Fruit fly (Drosophila melanogaster) whole organism, embryonic: ENCODE results near the gene CG4467.

Experiments used
- Bgb ChIP-seq: fragments of 200-800 bp; sonication (Bioruptor generic); IDR thresholded peaks from 2 replicates; pipeline ENCODE4 v1.3.6; 2022; ENCODE audit warnings: missing biosample characterization, missing genetic modification characterization; ENCODE audit not compliant: partially characterized antibody
- CG10543 ChIP-seq: fragments of 200-800 bp; sonication (Bioruptor generic); optimal IDR thresholded peaks from 3 replicates; lab custom pipeline; 2017; ENCODE audit warnings: missing biosample characterization, mild to moderate bottlenecking, missing genetic modification characterization, moderate library complexity
- CG12219 ChIP-seq: fragments of 200-800 bp; sonication (Bioruptor generic); optimal IDR thresholded peaks from 3 replicates; lab custom pipeline; 2018; ENCODE audit warnings: missing biosample characterization, mild to moderate bottlenecking, missing genetic modification characterization
- CG13775 ChIP-seq: fragments of 200-800 bp; sonication (Bioruptor generic); optimal IDR thresholded peaks from 3 replicates; lab custom pipeline; 2017; ENCODE audit warnings: missing biosample characterization, mild to moderate bottlenecking, missing genetic modification characterization
- CG14050 ChIP-seq: fragments of 200-800 bp; sonication (Bioruptor generic); IDR thresholded peaks from 3 replicates; pipeline ENCODE4 v1.3.6; 2022; ENCODE audit warnings: missing biosample characterization, missing genetic modification characterization
- CG15269 ChIP-seq: fragments of 200-800 bp; sonication (Bioruptor generic); optimal IDR thresholded peaks from 2 replicates; lab custom pipeline; 2018; ENCODE audit warnings: missing biosample characterization, mild to moderate bottlenecking, missing genetic modification characterization, moderate library complexity
- CG2712 ChIP-seq: fragments of 200-800 bp; optimal IDR thresholded peaks from 3 replicates; lab custom pipeline; 2019; ENCODE audit warnings: missing biosample characterization, mild to moderate bottlenecking, missing genetic modification characterization, moderate library complexity
- CG2875 ChIP-seq: fragments of 200-800 bp; sonication (Bioruptor generic); optimal IDR thresholded peaks from 2 replicates; lab custom pipeline; 2017; ENCODE audit warnings: missing biosample characterization, mild to moderate bottlenecking, missing genetic modification characterization, missing genetic modification reagents
- CG31441 ChIP-seq: fragments of 200-800 bp; sonication (Bioruptor generic); IDR thresholded peaks from 2 replicates; pipeline ENCODE4 v1.3.6; 2022; ENCODE audit warnings: missing biosample characterization, missing genetic modification characterization
- CG3407 ChIP-seq: fragments of 200-800 bp; sonication (Bioruptor generic); optimal IDR thresholded peaks from 2 replicates; lab custom pipeline; 2018; ENCODE audit warnings: missing biosample characterization, mild to moderate bottlenecking, missing genetic modification characterization
- CG5953 ChIP-seq: fragments of 200-800 bp; sonication (Bioruptor generic); IDR thresholded peaks from 2 replicates; pipeline ENCODE4 v1.3.6; 2022; ENCODE audit warnings: missing biosample characterization, missing genetic modification characterization
- CG6689 ChIP-seq: fragments of 200-800 bp; sonication (Bioruptor generic); IDR thresholded peaks from 2 replicates; pipeline ENCODE4 v1.3.6; 2022; ENCODE audit warnings: missing biosample characterization, missing genetic modification characterization
- CG8290 ChIP-seq, 3 experiments: fragments of 200-800 bp; sonication (Bioruptor generic); optimal IDR thresholded peaks; 2 replicates each; lab custom pipeline; 2016 to 2019; ENCODE audit warnings: missing biosample characterization in 3 of 3, missing genetic modification characterization in 3 of 3, mild to moderate bottlenecking in 2 of 3, moderate library complexity in 1 of 3
- CG9437 ChIP-seq: fragments of 200-800 bp; sonication (Bioruptor generic); optimal IDR thresholded peaks from 2 replicates; lab custom pipeline; 2018; ENCODE audit warnings: missing biosample characterization, mild to moderate bottlenecking, missing genetic modification characterization
- D19A ChIP-seq: fragments of 200-800 bp; optimal IDR thresholded peaks from 3 replicates; lab custom pipeline; 2019; ENCODE audit warnings: missing biosample characterization, mild to moderate bottlenecking, missing genetic modification characterization, moderate library complexity
- Doc2 ChIP-seq: fragments of 200-800 bp; sonication (Bioruptor generic); IDR thresholded peaks from 2 replicates; pipeline ENCODE4 v1.3.6; 2022; ENCODE audit warnings: missing biosample characterization, missing genetic modification characterization
- Doc3 ChIP-seq: fragments of 200-800 bp; sonication (Bioruptor generic); IDR thresholded peaks from 3 replicates; pipeline ENCODE4 v1.3.6; 2022; ENCODE audit warnings: missing biosample characterization, missing genetic modification characterization; ENCODE audit not compliant: partially characterized antibody
- Eip74EF ChIP-seq, 2 experiments: fragments of 200-800 bp in 1 of 2; fragments of >200 bp in 1 of 2; sonication (Bioruptor generic) in 1 of 2; optimal IDR thresholded peaks; 2 replicates each; lab custom pipeline; 2017 to 2019; ENCODE audit warnings: missing biosample characterization in 2 of 2, missing genetic modification characterization in 2 of 2, mild to moderate bottlenecking in 1 of 2, moderate library complexity in 1 of 2
- Gsc ChIP-seq: fragments of 200-800 bp; sonication (Bioruptor generic); IDR thresholded peaks from 2 replicates; pipeline ENCODE4 v1.3.6; 2022; ENCODE audit warnings: missing biosample characterization, missing genetic modification characterization
- H15 ChIP-seq: fragments of 200-800 bp; sonication (Bioruptor generic); IDR thresholded peaks from 3 replicates; pipeline ENCODE4 v1.3.6; 2022; ENCODE audit warnings: missing biosample characterization, missing genetic modification characterization
- HHEX ChIP-seq: fragments of 200-800 bp; sonication (Bioruptor generic); optimal IDR thresholded peaks from 3 replicates; lab custom pipeline; 2017; ENCODE audit warnings: missing biosample characterization, mild to moderate bottlenecking, missing genetic modification characterization, missing genetic modification reagents
- Hr51 ChIP-seq, 2 experiments: fragments of 200-800 bp; sonication (Bioruptor generic); optimal IDR thresholded peaks; 2 replicates in 1 of 2; 3 replicates in 1 of 2; lab custom pipeline; 2016 to 2018; ENCODE audit warnings: missing biosample characterization in 2 of 2, missing genetic modification characterization in 2 of 2, mild to moderate bottlenecking in 1 of 2, moderate library complexity in 1 of 2
- Mrtf ChIP-seq: fragments of 200-800 bp; sonication (Bioruptor generic); IDR thresholded peaks from 3 replicates; pipeline ENCODE4 v1.3.6; 2022; ENCODE audit warnings: missing biosample characterization, missing genetic modification characterization
- NFAT ChIP-seq: fragments of 200-800 bp; sonication (Bioruptor generic); IDR thresholded peaks from 2 replicates; pipeline ENCODE4 v1.3.6; 2022; ENCODE audit warnings: missing biosample characterization, missing genetic modification characterization
- Oaz ChIP-seq: fragments of 200-800 bp; sonication (Bioruptor generic); IDR thresholded peaks from 2 replicates; pipeline ENCODE4 v1.3.6; 2022; ENCODE audit warnings: missing biosample characterization, missing genetic modification characterization
- Sry-β ChIP-seq: fragments of 200-800 bp; sonication (Bioruptor generic); optimal IDR thresholded peaks from 2 replicates; lab custom pipeline; 2018; ENCODE audit warnings: missing biosample characterization, mild to moderate bottlenecking, missing genetic modification characterization, moderate library complexity
- Xbp1 ChIP-seq: fragments of 200-800 bp; sonication (Bioruptor generic); optimal IDR thresholded peaks from 3 replicates; lab custom pipeline; 2016; ENCODE audit warnings: missing biosample characterization, mild to moderate bottlenecking, missing genetic modification characterization
- ara ChIP-seq: fragments of 200-800 bp; sonication (Bioruptor generic); IDR thresholded peaks from 2 replicates; pipeline ENCODE4 v1.3.6; 2022; ENCODE audit warnings: missing biosample characterization, missing genetic modification characterization
- az2 ChIP-seq: fragments of 200-800 bp; sonication (Bioruptor generic); optimal IDR thresholded peaks from 3 replicates; lab custom pipeline; 2016; ENCODE audit warnings: missing biosample characterization, missing genetic modification characterization
- dm ChIP-seq: fragments of 200-800 bp; sonication (Bioruptor generic); optimal IDR thresholded peaks from 3 replicates; lab custom pipeline; 2016; ENCODE audit warnings: missing biosample characterization, missing genetic modification characterization
- gt ChIP-seq: fragments of 200-800 bp; sonication (Bioruptor generic); IDR thresholded peaks from 2 replicates; pipeline ENCODE4 v1.3.6; 2022; ENCODE audit warnings: missing biosample characterization, missing genetic modification characterization
- hth ChIP-seq: fragments of >200 bp; optimal IDR thresholded peaks from 2 replicates; lab custom pipeline; 2017; ENCODE audit warnings: inconsistent platforms
- mld ChIP-seq: fragments of 200-800 bp; sonication (Bioruptor generic); IDR thresholded peaks from 3 replicates; pipeline ENCODE4 v1.3.6; 2022; ENCODE audit warnings: missing biosample characterization, missing genetic modification characterization; ENCODE audit not compliant: partially characterized antibody
- onecut ChIP-seq: fragments of 200-800 bp; sonication (Bioruptor generic); IDR thresholded peaks from 2 replicates; pipeline ENCODE4 v1.3.6; 2022; ENCODE audit warnings: missing biosample characterization, missing genetic modification characterization
- pb ChIP-seq: fragments of 200-800 bp; sonication (Bioruptor generic); optimal IDR thresholded peaks from 3 replicates; lab custom pipeline; 2016; ENCODE audit warnings: missing biosample characterization, missing genetic modification characterization
- pfk ChIP-seq: fragments of 200-800 bp; sonication (Bioruptor generic); optimal IDR thresholded peaks from 2 replicates; lab custom pipeline; 2018; ENCODE audit warnings: missing biosample characterization, mild to moderate bottlenecking, missing genetic modification characterization, moderate library complexity
- pnt ChIP-seq: fragments of 200-800 bp; sonication (Bioruptor generic); optimal IDR thresholded peaks from 3 replicates; lab custom pipeline; 2016; ENCODE audit warnings: missing biosample characterization, missing genetic modification characterization
- prd ChIP-seq, 3 experiments: fragments of >200 bp in 2 of 3; fragments of 200-800 bp in 1 of 3; sonication (Bioruptor generic) in 1 of 3; optimal IDR thresholded peaks in 2 of 3; IDR thresholded peaks in 1 of 3; 2 replicates in 2 of 3; 3 replicates in 1 of 3; pipeline versions ENCODE4 v1.3.6 to Lab custom; 2017 to 2022; ENCODE audit warnings: missing biosample characterization in 1 of 3, missing genetic modification characterization in 1 of 3
- psq ChIP-seq: fragments of 200-800 bp; sonication (Bioruptor generic); optimal IDR thresholded peaks from 2 replicates; lab custom pipeline; 2017; ENCODE audit warnings: missing biosample characterization, missing genetic modification characterization
- schlank ChIP-seq: fragments of 200-800 bp; sonication (Bioruptor generic); optimal IDR thresholded peaks from 2 replicates; lab custom pipeline; 2018; ENCODE audit warnings: missing biosample characterization, mild to moderate bottlenecking, missing genetic modification characterization
- sens ChIP-seq: fragments of 200-800 bp; sonication (Bioruptor generic); peaks from one replicate; lab custom pipeline; 2016; ENCODE audit warnings: missing biosample characterization, missing genetic modification characterization
- sima ChIP-seq: fragments of 200-800 bp; sonication (Bioruptor generic); optimal IDR thresholded peaks from 2 replicates; lab custom pipeline; 2016; ENCODE audit warnings: missing biosample characterization, missing genetic modification characterization
- sr ChIP-seq: fragments of 200-800 bp; sonication (Bioruptor generic); IDR thresholded peaks from 3 replicates; pipeline ENCODE4 v1.3.6; 2022; ENCODE audit warnings: missing biosample characterization, missing genetic modification characterization
- tgo ChIP-seq: fragments of 200-800 bp; sonication (Bioruptor generic); IDR thresholded peaks from 3 replicates; pipeline ENCODE4 v1.3.6; 2022; ENCODE audit warnings: missing biosample characterization, missing genetic modification characterization
- unpg ChIP-seq: fragments of 200-800 bp; sonication (Bioruptor generic); optimal IDR thresholded peaks from 3 replicates; lab custom pipeline; 2018; ENCODE audit warnings: missing biosample characterization, mild to moderate bottlenecking, missing genetic modification characterization, moderate library complexity
- usp ChIP-seq: fragments of >200 bp; optimal IDR thresholded peaks from 2 replicates; lab custom pipeline; 2017; ENCODE audit warnings: missing biosample characterization, missing genetic modification characterization
- wdn ChIP-seq: fragments of 200-800 bp; sonication (Bioruptor generic); IDR thresholded peaks from 2 replicates; pipeline ENCODE4 v1.3.6; 2022; ENCODE audit warnings: missing biosample characterization, missing genetic modification characterization
- z ChIP-seq: fragments of 200-800 bp; sonication (Bioruptor generic); IDR thresholded peaks from 3 replicates; pipeline ENCODE4 v1.3.6; 2022; ENCODE audit warnings: missing biosample characterization, missing genetic modification characterization
- zfh2 ChIP-seq: fragments of 200-800 bp; sonication (Bioruptor generic); optimal IDR thresholded peaks from 2 replicates; lab custom pipeline; 2016; ENCODE audit warnings: missing biosample characterization, missing genetic modification characterization

CG4467 gene

dm6 chr3R:23293066-23293777, 44.5 kb upstream of the CG4467 start (continued):
- TF ChIP-seq Hr51 (GFP tag; optimal IDR thresholded peaks at IDR 0.05; lab: Kevin White, UChicago) = no peak
- TF ChIP-seq CG2875 (GFP tag; lab: Kevin White, UChicago) = peak; percentile 45
- TF ChIP-seq CG2712 (tag; lab: Kevin White, UChicago) = peak; percentile 85
- peak; percentile 59 for TF ChIP-seq az2
- TF ChIP-seq HHEX (GFP tag; lab: Kevin White, UChicago) = peak; percentile 23
- TF ChIP-seq prd (optimal IDR thresholded peaks at IDR 0.05; lab: Kevin White, UChicago) = no peak
- TF ChIP-seq prd (GFP tag; IDR thresholded peaks at IDR 0.05; lab: Robert Waterston, UW) = peak; percentile 79; the same call in 2 of the 3 replicates
- no peak for TF ChIP-seq hth
- TF ChIP-seq CG6689 (GFP tag; lab: Robert Waterston, UW) = peak; percentile 73
- peak; percentile 56 for TF ChIP-seq CG13775 (GFP tag; lab: Kevin White, UChicago)
- TF ChIP-seq Bgb = no peak
- no peak for TF ChIP-seq Eip74EF (GFP tag; optimal IDR thresholded peaks at IDR 0.05; lab: Kevin White, UChicago)
- peak; percentile 86 for TF ChIP-seq sens
- no peak for TF ChIP-seq Doc2 (GFP tag; lab: Robert Waterston, UW)
- no peak for TF ChIP-seq zfh2 (GFP tag; lab: Kevin White, UChicago)
- TF ChIP-seq ara = peak; percentile 70; the same call in 1 of the 2 replicates
- peak; percentile 61 for TF ChIP-seq Xbp1 (GFP tag; lab: Kevin White, UChicago)
- TF ChIP-seq usp = no peak
- TF ChIP-seq CG10543 (GFP tag; lab: Kevin White, UChicago) = peak; percentile 48
- TF ChIP-seq pnt (GFP tag; lab: Kevin White, UChicago) = no peak
- TF ChIP-seq unpg (GFP tag; lab: Kevin White, UChicago) = peak; percentile 65
- TF ChIP-seq CG8290 (GFP tag; optimal IDR thresholded peaks at IDR 0.05; lab: Kevin White, UChicago) = peak; percentile 22
- TF ChIP-seq CG8290 (tag; optimal IDR thresholded peaks at IDR 0.05; lab: Kevin White, UChicago) = no peak
- peak; percentile 56; the same call in 2 of the 3 replicates for TF ChIP-seq H15 (GFP tag; lab: Robert Waterston, UW)
- TF ChIP-seq CG15269 (tag; lab: Kevin White, UChicago) = no peak
- peak; percentile 15; the same call in 1 of the 2 replicates for TF ChIP-seq Oaz (GFP tag; lab: Robert Waterston, UW)
- TF ChIP-seq sr (GFP tag; lab: Robert Waterston, UW) = peak; percentile 48; the same call in 2 of the 3 replicates
- TF ChIP-seq CG3407 (GFP tag; lab: Kevin White, UChicago) = peak; percentile 34
- TF ChIP-seq Gsc (GFP tag; lab: Robert Waterston, UW) = no peak
- peak; percentile 70 for TF ChIP-seq tgo (GFP tag; lab: Robert Waterston, UW)
- TF ChIP-seq Mrtf = no peak
- TF ChIP-seq CG31441 = peak; percentile 65
- TF ChIP-seq CG9437 = no peak
- 0 out of 3 replicates have a peak, but pooled peaks have one; percentile 48 for TF ChIP-seq z
- peak; percentile 40 for TF ChIP-seq CG12219 (GFP tag; lab: Kevin White, UChicago)
- no peak for TF ChIP-seq onecut (GFP tag; lab: Robert Waterston, UW)
- no peak for TF ChIP-seq sima
- TF ChIP-seq NFAT (GFP tag; lab: Robert Waterston, UW) = no peak
- TF ChIP-seq wdn = no peak
- TF ChIP-seq D19A (tag; lab: Kevin White, UChicago) = peak; percentile 47
- no peak for TF ChIP-seq pfk (GFP tag; lab: Kevin White, UChicago)
- TF ChIP-seq pb (GFP tag; lab: Kevin White, UChicago) = no peak
- no peak for TF ChIP-seq Doc3 (GFP tag; lab: Robert Waterston, UW)
- TF ChIP-seq gt (GFP tag; lab: Robert Waterston, UW) = no peak
- TF ChIP-seq dm = no peak
- no peak for TF ChIP-seq psq (GFP tag; lab: Kevin White, UChicago)
- TF ChIP-seq Sry-β (GFP tag; lab: Kevin White, UChicago) = no peak
- no peak for TF ChIP-seq schlank (tag; lab: Kevin White, UChicago)
- TF ChIP-seq mld = no peak
- peak; percentile 51; the same call in 2 of the 3 replicates for TF ChIP-seq CG14050 (GFP tag; lab: Robert Waterston, UW)
- no peak for TF ChIP-seq CG5953
